Fruit fly (Drosophila melanogaster) whole organism, wandering third instar larva: ENCODE results near the gene CG10581.

Experiments
- Dif ChIP-seq: fragments of 200-275, 200-300 bp; sonication (Bioruptor generic); optimal IDR thresholded peaks from 2 replicates; lab custom pipeline; 2018; ENCODE audit warnings: missing biosample characterization, missing genetic modification characterization; ENCODE audit not compliant: partially characterized antibody
- GATAd ChIP-seq: sonication (Bioruptor generic); optimal IDR thresholded peaks from 2 replicates; lab custom pipeline; 2016; ENCODE audit warnings: missing biosample characterization, missing genetic modification characterization
- Hr78 ChIP-seq: fragments of >200 bp; optimal IDR thresholded peaks from 2 replicates; lab custom pipeline; 2017; ENCODE audit warnings: missing biosample characterization, missing genetic modification characterization
- Jra ChIP-seq: sonication (Bioruptor generic); optimal IDR thresholded peaks from 2 replicates; lab custom pipeline; 2016; ENCODE audit warnings: missing biosample characterization, missing genetic modification characterization
- br ChIP-seq: fragments of 200-800 bp; sonication (Bioruptor generic); optimal IDR thresholded peaks from 2 replicates; lab custom pipeline; 2016; ENCODE audit warnings: missing biosample characterization, missing genetic modification characterization
- dsf ChIP-seq: sonication (Bioruptor generic); optimal IDR thresholded peaks from 2 replicates; lab custom pipeline; 2016; ENCODE audit warnings: missing biosample characterization, missing genetic modification characterization, borderline replicate concordance
- h ChIP-seq: fragments of 200-800 bp; sonication (Bioruptor generic); optimal IDR thresholded peaks from 3 replicates; lab custom pipeline; 2016; ENCODE audit warnings: missing biosample characterization, mild to moderate bottlenecking, missing genetic modification characterization
- usp ChIP-seq: fragments of >200 bp; optimal IDR thresholded peaks from 2 replicates; lab custom pipeline; 2017; ENCODE audit warnings: missing biosample characterization, missing genetic modification characterization

- TF ChIP-seq Jra (GFP tag; lab: Kevin White, UChicago) (peak; percentile 49), GATAd (GFP tag; lab: Kevin White, UChicago) (no peak), usp (GFP tag; lab: Kevin White, UChicago) (no peak), h (GFP tag; lab: Kevin White, UChicago) (peak; percentile 37), dsf (GFP tag; lab: Kevin White, UChicago) (no peak), Hr78 (GFP tag; lab: Kevin White, UChicago) (no peak), br (no peak), Dif (GFP tag; lab: Kevin White, UChicago) (peak; percentile 37)
These were observed 22.3 kb downstream of the CG10581 start for dm6 chr3L:21011689-21012088.
